Worm (Caenorhabditis elegans): ENCODE data around the gene nhr-66.

nhr-66 gene

ce11 chrIV:8233268-8233667 lies 3.1 kb downstream of the nhr-66 start:
- TF ChIP-seq ztf-11 (tag; optimal IDR thresholded peaks at IDR 0.05) (no peak), nhr-67 (tag; optimal IDR thresholded peaks at IDR 0.05) (no peak), pha-4 (tag; optimal IDR thresholded peaks at IDR 0.05) (peak; percentile 2), ceh-28 (tag; optimal IDR thresholded peaks at IDR 0.05) (no peak), snpc-4 (tag; optimal IDR thresholded peaks at IDR 0.05) (no peak)

- no peak for TF ChIP-seq nhr-77 (tag; optimal IDR thresholded peaks at IDR 0.05)
- TF ChIP-seq pha-4 (tag; optimal IDR thresholded peaks at IDR 0.05): peak; percentile 17
- no peak for TF ChIP-seq nhr-12 (tag; optimal IDR thresholded peaks at IDR 0.05)
- no peak for TF ChIP-seq mml-1 (tag; optimal IDR thresholded peaks at IDR 0.05)
- peak; percentile 0 for TF ChIP-seq hmg-11 (tag; optimal IDR thresholded peaks at IDR 0.05)
- TF ChIP-seq nhr-23 (tag; optimal IDR thresholded peaks at IDR 0.05): peak; percentile 23
- TF ChIP-seq ama-1 (optimal IDR thresholded peaks at IDR 0.05): no peak
- peak; percentile 38 for TF ChIP-seq nhr-25 (tag; optimal IDR thresholded peaks at IDR 0.05)
- no peak for TF ChIP-seq nhr-76 (tag; optimal IDR thresholded peaks at IDR 0.05)
- no peak for TF ChIP-seq eor-1 (tag; optimal IDR thresholded peaks at IDR 0.05)
- peak; percentile 54 for TF ChIP-seq nfya-1 (tag; optimal IDR thresholded peaks at IDR 0.05; ENCODE audit: insufficient read depth)
- no peak for TF ChIP-seq nhr-67 (tag; optimal IDR thresholded peaks at IDR 0.05)
Measured at ce11 chrIV:8232428-8232827, 4.0 kb downstream of the nhr-66 start.

- peak; percentile 87 for TF ChIP-seq pqm-1 (tag; optimal IDR thresholded peaks at IDR 0.05)
- no peak for TF ChIP-seq ama-1 (optimal IDR thresholded peaks at IDR 0.05)
- TF ChIP-seq hmg-11 (tag; optimal IDR thresholded peaks at IDR 0.05): peak; percentile 59
- no peak for TF ChIP-seq eor-1 (tag; optimal IDR thresholded peaks at IDR 0.05)
- TF ChIP-seq elt-1 (tag; optimal IDR thresholded peaks at IDR 0.05): no peak
- peak; percentile 89 for TF ChIP-seq elt-2 (tag; optimal IDR thresholded peaks at IDR 0.05)
- peak; percentile 43 for TF ChIP-seq lsy-12 (tag; optimal IDR thresholded peaks at IDR 0.05)
- peak; percentile 1 for TF ChIP-seq mdl-1 (tag; optimal IDR thresholded peaks at IDR 0.05)
- no peak for TF ChIP-seq aly-2 (tag; optimal IDR thresholded peaks at IDR 0.05)
- no peak for TF ChIP-seq ZK546.5 (tag; optimal IDR thresholded peaks at IDR 0.05)
- TF ChIP-seq ceh-9 (tag; optimal IDR thresholded peaks at IDR 0.05): no peak
- TF ChIP-seq fos-1 (tag; optimal IDR thresholded peaks at IDR 0.05): peak; percentile 3
- TF ChIP-seq ceh-82 (tag; optimal IDR thresholded peaks at IDR 0.05): no peak
- no peak for TF ChIP-seq nhr-76 (tag; optimal IDR thresholded peaks at IDR 0.05)
- no peak for TF ChIP-seq ceh-16 (tag; optimal IDR thresholded peaks at IDR 0.05)
- no peak for TF ChIP-seq sea-2 (GFP tag; optimal IDR thresholded peaks at IDR 0.05)
- TF ChIP-seq nhr-43 (tag; optimal IDR thresholded peaks at IDR 0.05; ENCODE audit: poor library complexity, severe bottlenecking): peak; percentile 26
- no peak for TF ChIP-seq ztf-11 (tag; optimal IDR thresholded peaks at IDR 0.05)
- TF ChIP-seq snpc-4 (tag; optimal IDR thresholded peaks at IDR 0.05): peak; percentile 6
- peak; percentile 23 for TF ChIP-seq nfya-1 (tag; optimal IDR thresholded peaks at IDR 0.05; ENCODE audit: insufficient read depth)
- peak; percentile 43 for TF ChIP-seq jun-1 (tag; optimal IDR thresholded peaks at IDR 0.05)
- TF ChIP-seq nhr-67 (tag; optimal IDR thresholded peaks at IDR 0.05): no peak
- no peak for TF ChIP-seq tbx-2 (tag; optimal IDR thresholded peaks at IDR 0.05)
- TF ChIP-seq pha-4 (tag; optimal IDR thresholded peaks at IDR 0.05): peak; percentile 90
Measured at ce11 chrIV:8229523-8229922, 6.9 kb downstream of the nhr-66 start.

DNA sequence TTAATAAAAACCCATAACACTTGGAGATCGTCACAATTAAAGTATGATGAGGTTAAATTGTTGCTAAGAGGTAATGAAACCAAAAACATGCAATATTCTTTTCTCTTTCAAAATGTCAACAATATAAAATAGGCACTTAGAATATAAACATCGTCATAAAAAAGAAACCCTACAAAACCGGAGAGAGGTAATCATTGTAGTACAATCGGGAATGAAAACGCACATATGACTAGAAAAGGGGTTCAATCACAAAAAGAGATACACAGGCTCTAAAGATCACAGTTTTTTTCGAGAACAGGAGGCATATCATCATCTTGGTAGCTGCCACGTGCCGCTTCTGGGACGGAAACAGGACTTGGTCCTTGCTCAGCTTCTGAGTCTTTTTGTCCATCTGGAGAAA lies 9.9 kb downstream of the nhr-66 start:
- TF ChIP-seq ama-1 (optimal IDR thresholded peaks at IDR 0.05) (peak; percentile 2), tbx-2 (tag; optimal IDR thresholded peaks at IDR 0.05) (no peak), elt-2 (tag; optimal IDR thresholded peaks at IDR 0.05) (peak; percentile 11)

DNA sequence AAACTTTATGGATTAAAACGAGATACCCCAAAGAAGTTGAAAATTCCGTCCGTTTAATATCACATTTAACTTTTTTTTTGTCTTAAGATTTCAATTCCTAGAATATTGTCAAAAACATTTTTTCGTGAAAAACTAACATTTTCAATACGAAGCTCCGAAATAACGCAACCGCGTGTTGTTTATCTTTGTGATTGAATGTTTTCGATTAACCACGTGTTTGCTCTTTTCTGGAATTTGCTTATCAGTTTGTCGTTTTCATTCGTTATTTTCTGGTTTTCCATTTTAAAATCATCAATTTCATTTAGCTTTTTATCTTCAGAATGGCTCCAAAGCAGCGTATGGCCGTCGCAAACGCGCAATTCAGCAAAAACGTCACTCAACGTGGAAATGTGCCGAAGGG lies 11.0 kb downstream of the nhr-66 start, which contains the start of gene serp-1.2:
Gene serp-1.2, plus strand, starts transcription at position 318 of the 400 bp plus-strand sequence.
- peak; percentile 78 for TF ChIP-seq pqm-1 (tag; optimal IDR thresholded peaks at IDR 0.05)
- no peak for TF ChIP-seq daf-12 (tag; optimal IDR thresholded peaks at IDR 0.05)
- peak; percentile 77 for TF ChIP-seq pha-4 (tag; optimal IDR thresholded peaks at IDR 0.05)
- TF ChIP-seq nhr-43 (tag; optimal IDR thresholded peaks at IDR 0.05; ENCODE audit: poor library complexity, severe bottlenecking): no peak
- no peak for TF ChIP-seq snpc-4 (tag; optimal IDR thresholded peaks at IDR 0.05)
- no peak for TF ChIP-seq lsy-12 (tag; optimal IDR thresholded peaks at IDR 0.05)
- no peak for TF ChIP-seq unc-39 (tag; optimal IDR thresholded peaks at IDR 0.05)
- no peak for TF ChIP-seq nhr-237 (tag; optimal IDR thresholded peaks at IDR 0.05)
- TF ChIP-seq ZK546.5 (tag; optimal IDR thresholded peaks at IDR 0.05): no peak
- TF ChIP-seq elt-2 (tag; optimal IDR thresholded peaks at IDR 0.05): peak; percentile 80
- TF ChIP-seq nhr-12 (tag; optimal IDR thresholded peaks at IDR 0.05): no peak
- no peak for TF ChIP-seq nhr-76 (tag; optimal IDR thresholded peaks at IDR 0.05)
- TF ChIP-seq nhr-11 (tag; optimal IDR thresholded peaks at IDR 0.05): no peak
- TF ChIP-seq tbx-2 (tag; optimal IDR thresholded peaks at IDR 0.05): no peak
- TF ChIP-seq mdl-1 (tag; optimal IDR thresholded peaks at IDR 0.05): no peak
- TF ChIP-seq mml-1 (tag; optimal IDR thresholded peaks at IDR 0.05): no peak
- no peak for TF ChIP-seq hmg-11 (tag; optimal IDR thresholded peaks at IDR 0.05)
- TF ChIP-seq nhr-25 (tag; optimal IDR thresholded peaks at IDR 0.05): no peak
- peak; percentile 29 for TF ChIP-seq nfya-1 (tag; optimal IDR thresholded peaks at IDR 0.05; ENCODE audit: insufficient read depth)
- TF ChIP-seq ceh-16 (tag; optimal IDR thresholded peaks at IDR 0.05): no peak
- no peak for TF ChIP-seq skn-1 (tag; optimal IDR thresholded peaks at IDR 0.05)
- no peak for TF ChIP-seq ztf-11 (tag; optimal IDR thresholded peaks at IDR 0.05)
- TF ChIP-seq nhr-23 (tag; optimal IDR thresholded peaks at IDR 0.05): no peak
- no peak for TF ChIP-seq lin-39 (tag; optimal IDR thresholded peaks at IDR 0.05)
- no peak for TF ChIP-seq ama-1 (optimal IDR thresholded peaks at IDR 0.05)
